Comparison of ENCODE assay signal across 6 worm cellular contexts in genomic region chrIII:9744525-9744924, ce11.
TF ChIP-seq lines count a peak whose summit lies in the region.

No protein-coding gene starts in this region.

TF ChIP-seq in whole organism, L1 larva, 84 proteins besides CTCF, POLR2A, EP300 and RAD21 (continues in another document):
- TF ChIP-seq sox-4 (tag; optimal IDR thresholded peaks at IDR 0.05; lab: Kevin White, UChicago) (no peak), nhr-20 (tag; optimal IDR thresholded peaks at IDR 0.05; lab: Kevin White, UChicago) (peak; percentile 33), nhr-71 (tag; optimal IDR thresholded peaks at IDR 0.05; lab: Kevin White, UChicago) (peak; percentile 64), pag-3 (tag; optimal IDR thresholded peaks at IDR 0.05; lab: Kevin White, UChicago; ENCODE audit: borderline replicate concordance, insufficient read depth) (peak; percentile 83), dpl-1 (GFP tag; optimal IDR thresholded peaks at IDR 0.05; lab: Kevin White, UChicago) (no peak), unc-130 (tag; optimal IDR thresholded peaks at IDR 0.05; lab: Kevin White, UChicago) (peak; percentile 9), nhr-12 (tag; optimal IDR thresholded peaks at IDR 0.05; lab: Kevin White, UChicago) (no peak), irx-1 (tag; optimal IDR thresholded peaks at IDR 0.05; lab: Kevin White, UChicago) (no peak), lsy-2 (tag; optimal IDR thresholded peaks at IDR 0.05; lab: Kevin White, UChicago) (peak in 1 of 2 experiments; percentile 33), nhr-19 (GFP tag; conservative IDR thresholded peaks at IDR 0.05; lab: Robert Waterston, UW) (peak; percentile 22; the same call in 1 of the 2 replicates), snu-23 (GFP tag; optimal IDR thresholded peaks at IDR 0.05; lab: Kevin White, UChicago) (peak; percentile 58), efl-1 (optimal IDR thresholded peaks at IDR 0.05; lab: Kevin White, UChicago) (peak in 1 of 2 experiments; percentile 6), efl-1 (GFP tag; optimal IDR thresholded peaks at IDR 0.05 in 1 of 2; lab: Kevin White, UChicago) (no peak), F16B12.6 (tag; optimal IDR thresholded peaks at IDR 0.05; lab: Kevin White, UChicago) (no peak)

TF ChIP-seq in whole organism, L2 larva, 48 proteins besides CTCF, POLR2A, EP300 and RAD21 (continues in another document):
- TF ChIP-seq unc-39 (tag; optimal IDR thresholded peaks at IDR 0.05; lab: Kevin White, UChicago) (no peak), crh-2 (tag; optimal IDR thresholded peaks at IDR 0.05; lab: Kevin White, UChicago) (no peak), unc-62 (GFP tag; optimal IDR thresholded peaks at IDR 0.05; lab: Kevin White, UChicago) (no peak), sma-3 (GFP tag; optimal IDR thresholded peaks at IDR 0.05; lab: Kevin White, UChicago) (no peak), nhr-11 (tag; optimal IDR thresholded peaks at IDR 0.05; lab: Kevin White, UChicago) (no peak), nhr-77 (tag; optimal IDR thresholded peaks at IDR 0.05; lab: Kevin White, UChicago) (no peak), nhr-129 (tag; optimal IDR thresholded peaks at IDR 0.05; lab: Kevin White, UChicago) (peak; percentile 59), mbf-1 (tag; optimal IDR thresholded peaks at IDR 0.05; lab: Kevin White, UChicago) (no peak), F13H6.1 (tag; optimal IDR thresholded peaks at IDR 0.05; lab: Kevin White, UChicago) (peak; percentile 72), C34F6.9 (tag; optimal IDR thresholded peaks at IDR 0.05; lab: Kevin White, UChicago) (peak; percentile 41), lsy-2 (tag; optimal IDR thresholded peaks at IDR 0.05; lab: Kevin White, UChicago) (peak in 1 of 2 experiments; percentile 16), nhr-237 (tag; optimal IDR thresholded peaks at IDR 0.05; lab: Kevin White, UChicago) (no peak), aly-2 (tag; optimal IDR thresholded peaks at IDR 0.05; lab: Kevin White, UChicago) (no peak), ceh-82 (tag; optimal IDR thresholded peaks at IDR 0.05; lab: Kevin White, UChicago) (no peak), peb-1 (tag; optimal IDR thresholded peaks at IDR 0.05; lab: Kevin White, UChicago) (no peak), skn-1 (tag; optimal IDR thresholded peaks at IDR 0.05; lab: Kevin White, UChicago) (no peak)

TF ChIP-seq in whole organism, L3 larva, 47 proteins besides CTCF, POLR2A, EP300 and RAD21:
- no peak for TF ChIP-seq pha-4 (tag; optimal IDR thresholded peaks at IDR 0.05; lab: Kevin White, UChicago)
- TF ChIP-seq jun-1 (tag; optimal IDR thresholded peaks at IDR 0.05; lab: Kevin White, UChicago): no peak
- TF ChIP-seq sea-2 (GFP tag; optimal IDR thresholded peaks at IDR 0.05; lab: Kevin White, UChicago): no peak
- peak; percentile 31 for TF ChIP-seq nfya-1 (tag; optimal IDR thresholded peaks at IDR 0.05; lab: Kevin White, UChicago; ENCODE audit: insufficient read depth)

TF ChIP-seq in whole organism, L4 larva, 104 proteins besides CTCF, POLR2A, EP300 and RAD21:
- TF ChIP-seq saeg-2 (GFP tag; IDR thresholded peaks at IDR 0.05; lab: Robert Waterston, UW) (no peak), D1046.2 (GFP tag; IDR thresholded peaks at IDR 0.05; lab: Robert Waterston, UW) (no peak), lin-29 (GFP tag; IDR thresholded peaks at IDR 0.05; lab: Robert Waterston, UW) (no peak), unc-62 (GFP tag; optimal IDR thresholded peaks at IDR 0.05 in 1 of 2; lab: Kevin White, UChicago) (peak in 1 of 2 experiments; percentile 40), unc-62 (tag; optimal IDR thresholded peaks at IDR 0.05; lab: Kevin White, UChicago) (no peak), hlh-11 (tag; optimal IDR thresholded peaks at IDR 0.05; lab: Kevin White, UChicago) (peak; percentile 39), jun-1 (tag; optimal IDR thresholded peaks at IDR 0.05; lab: Kevin White, UChicago) (no peak), mep-1 (tag; optimal IDR thresholded peaks at IDR 0.05; lab: Kevin White, UChicago) (no peak), daf-16 (GFP tag; optimal IDR thresholded peaks at IDR 0.05; lab: Kevin White, UChicago) (peak in 1 of 2 experiments; percentile 21), daf-16 (tag; optimal IDR thresholded peaks at IDR 0.05; lab: Kevin White, UChicago) (no peak), unc-130 (GFP tag; optimal IDR thresholded peaks at IDR 0.05; lab: Kevin White, UChicago) (no peak), lin-1 (GFP tag; IDR thresholded peaks at IDR 0.05; lab: Robert Waterston, UW) (no peak), hlh-30 (tag; optimal IDR thresholded peaks at IDR 0.05; lab: Kevin White, UChicago; ENCODE audit: insufficient read depth) (no peak), Y105C5A.15 (GFP tag; IDR thresholded peaks at IDR 0.05; lab: Robert Waterston, UW) (no peak), nhr-41 (GFP tag; IDR thresholded peaks at IDR 0.05; lab: Robert Waterston, UW) (no peak), zag-1 (tag; optimal IDR thresholded peaks at IDR 0.05; lab: Kevin White, UChicago) (no peak), fos-1 (tag; optimal IDR thresholded peaks at IDR 0.05; lab: Kevin White, UChicago) (no peak), ceh-32 (tag; optimal IDR thresholded peaks at IDR 0.05; lab: Kevin White, UChicago; ENCODE audit: poor library complexity) (no peak), zip-2 (tag; optimal IDR thresholded peaks at IDR 0.05; lab: Kevin White, UChicago) (no peak)

TF ChIP-seq in whole organism, late embryonic, 69 proteins besides CTCF, POLR2A, EP300 and RAD21:
- TF ChIP-seq ceh-18 (tag; optimal IDR thresholded peaks at IDR 0.05; lab: Kevin White, UChicago) (peak; percentile 3), F13H6.1 (tag; optimal IDR thresholded peaks at IDR 0.05; lab: Kevin White, UChicago) (no peak), unc-55 (GFP tag; optimal IDR thresholded peaks at IDR 0.05; lab: Kevin White, UChicago) (peak; percentile 14)

TF ChIP-seq in whole organism, mixed stage, embryonic, 35 proteins besides CTCF, POLR2A, EP300 and RAD21:
- TF ChIP-seq hlh-1 (tag; optimal IDR thresholded peaks at IDR 0.05; lab: Kevin White, UChicago) (peak; percentile 51), sem-2 (GFP tag; optimal IDR thresholded peaks at IDR 0.05; lab: Kevin White, UChicago) (no peak), unc-62 (GFP tag; optimal IDR thresholded peaks at IDR 0.05; lab: Kevin White, UChicago) (peak; percentile 68), unc-120 (tag; optimal IDR thresholded peaks at IDR 0.05; lab: Kevin White, UChicago; ENCODE audit: poor library complexity, severe bottlenecking) (peak; percentile 67), zip-8 (tag; optimal IDR thresholded peaks at IDR 0.05; lab: Kevin White, UChicago) (no peak)

Comparison
In these comparisons a context has a peak if more than half of its experiments do, and no peak if none do; other contexts are left out.
1. Of the 29 proteins assayed by ChIP-seq in both whole organism, L4 larva and whole organism, L1 larva: peak only in whole organism, L4 larva: none; only in whole organism, L1 larva: unc-130; in both: none; in neither: 26; mixed calls (peak in some experiments, not most) for 2.